Worm (Caenorhabditis elegans) whole organism, L2 larva: ENCODE results near the gene srx-46.
A peak's percentile ranks its signal among the peaks of the same experiment; 100 is the strongest.

Source experiments
- C34F6.9 ChIP-seq: fragments of 150-350 bp; optimal IDR thresholded peaks from 2 replicates; lab custom pipeline; 2014; ENCODE audit warnings: missing biosample characterization, missing genetic modification characterization
- F13H6.1 ChIP-seq: sonication (generic microtip); optimal IDR thresholded peaks from 2 replicates; lab custom pipeline; 2016; ENCODE audit warnings: missing genetic modification characterization, missing compliant biosample characterization
- R02D3.7 ChIP-seq: fragments of 150-350 bp; optimal IDR thresholded peaks from 2 replicates; lab custom pipeline; 2014; ENCODE audit warnings: missing biosample characterization, missing genetic modification characterization
- Y55F3AM.14 ChIP-seq: fragments of 200-800 bp; sonication (Bioruptor generic); optimal IDR thresholded peaks from 2 replicates; lab custom pipeline; 2018; ENCODE audit warnings: mild to moderate bottlenecking, missing genetic modification characterization, missing compliant biosample characterization
- ZK546.5 ChIP-seq: sonication (generic microtip); optimal IDR thresholded peaks from 2 replicates; lab custom pipeline; 2017; ENCODE audit warnings: missing biosample characterization, missing genetic modification characterization
- aly-2 ChIP-seq: fragments of 150-350 bp; optimal IDR thresholded peaks from 2 replicates; lab custom pipeline; 2014; ENCODE audit warnings: missing biosample characterization, missing genetic modification characterization
- blmp-1 ChIP-seq: sonication (generic microtip); optimal IDR thresholded peaks from 2 replicates; lab custom pipeline; 2017; ENCODE audit warnings: missing genetic modification characterization, mild to moderate bottlenecking, missing compliant biosample characterization, antibody characterized with exemption, moderate library complexity; ENCODE audit not compliant: insufficient read depth
- ceh-16 ChIP-seq: fragments of 150-350 bp; optimal IDR thresholded peaks from 2 replicates; lab custom pipeline; 2014; ENCODE audit warnings: missing biosample characterization, missing genetic modification characterization
- crh-2 ChIP-seq: sonication (generic microtip); optimal IDR thresholded peaks from 2 replicates; lab custom pipeline; 2017; ENCODE audit warnings: missing biosample characterization, missing genetic modification characterization
- egl-27 ChIP-seq: sonication (generic microtip); optimal IDR thresholded peaks from 3 replicates; lab custom pipeline; 2017; ENCODE audit warnings: missing biosample characterization, missing genetic modification reagents, missing genetic modification characterization
- elt-1 ChIP-seq: fragments of 150-350 bp; optimal IDR thresholded peaks from 2 replicates; lab custom pipeline; 2014; ENCODE audit warnings: missing biosample characterization, missing genetic modification characterization
- elt-3 ChIP-seq: sonication (generic microtip); optimal IDR thresholded peaks from 2 replicates; lab custom pipeline; 2017; ENCODE audit warnings: missing biosample characterization, missing genetic modification characterization
- fos-1 ChIP-seq: fragments of 150-350 bp; optimal IDR thresholded peaks from 2 replicates; lab custom pipeline; 2014; ENCODE audit warnings: missing biosample characterization, missing genetic modification characterization
- lin-11 ChIP-seq: fragments of 150-350 bp; sonication (generic microtip); optimal IDR thresholded peaks from 2 replicates; lab custom pipeline; 2014; ENCODE audit warnings: missing biosample characterization, missing genetic modification characterization, inconsistent platforms, mixed read lengths
- lin-13 ChIP-seq: fragments of 150-350 bp; optimal IDR thresholded peaks from 2 replicates; lab custom pipeline; 2014; ENCODE audit warnings: missing biosample characterization, missing genetic modification reagents, missing genetic modification characterization
- lsy-2 ChIP-seq, 2 experiments: fragments of 150-350 bp in 1 of 2; sonication (generic microtip) in 1 of 2; optimal IDR thresholded peaks; 2 replicates each; lab custom pipeline; 2014 to 2017; ENCODE audit warnings: missing biosample characterization in 2 of 2, missing genetic modification characterization in 2 of 2
- mab-5 ChIP-seq: fragments of 150-350 bp; optimal IDR thresholded peaks from 2 replicates; lab custom pipeline; 2014; ENCODE audit warnings: missing biosample characterization, missing genetic modification characterization
- nhr-11 ChIP-seq: fragments of 150-350 bp; optimal IDR thresholded peaks from 2 replicates; lab custom pipeline; 2014; ENCODE audit warnings: missing biosample characterization, missing genetic modification characterization
- nhr-12 ChIP-seq: fragments of 150-350 bp; optimal IDR thresholded peaks from 2 replicates; lab custom pipeline; 2014; ENCODE audit warnings: missing biosample characterization, missing genetic modification characterization
- nhr-129 ChIP-seq: fragments of 150-350 bp; optimal IDR thresholded peaks from 2 replicates; lab custom pipeline; 2014; ENCODE audit warnings: missing biosample characterization, missing genetic modification characterization
- nhr-21 ChIP-seq: fragments of 150-350 bp; optimal IDR thresholded peaks from 2 replicates; lab custom pipeline; 2014; ENCODE audit warnings: missing biosample characterization, missing genetic modification characterization
- nhr-23 ChIP-seq: fragments of 150-350 bp; optimal IDR thresholded peaks from 2 replicates; lab custom pipeline; 2014; ENCODE audit warnings: missing biosample characterization, missing genetic modification reagents, missing genetic modification characterization
- nhr-25 ChIP-seq: fragments of 150-350 bp; sonication (generic microtip); optimal IDR thresholded peaks from 3 replicates; lab custom pipeline; 2014; ENCODE audit warnings: missing biosample characterization, missing genetic modification characterization
- nhr-6 ChIP-seq: fragments of 150-350 bp; optimal IDR thresholded peaks from 2 replicates; lab custom pipeline; 2014; ENCODE audit warnings: missing biosample characterization, missing genetic modification characterization
- nhr-77 ChIP-seq: fragments of 150-350 bp; optimal IDR thresholded peaks from 2 replicates; lab custom pipeline; 2014; ENCODE audit warnings: missing biosample characterization, missing genetic modification characterization
- peb-1 ChIP-seq: fragments of 150-350 bp; optimal IDR thresholded peaks from 2 replicates; lab custom pipeline; 2014; ENCODE audit warnings: missing biosample characterization, missing genetic modification characterization
- sem-4 ChIP-seq: fragments of 150-350 bp; optimal IDR thresholded peaks from 2 replicates; lab custom pipeline; 2014; ENCODE audit warnings: missing biosample characterization, missing genetic modification reagents, missing genetic modification characterization
- sma-3 ChIP-seq: sonication (generic microtip); optimal IDR thresholded peaks from 2 replicates; lab custom pipeline; 2016; ENCODE audit warnings: missing genetic modification reagents, missing genetic modification characterization, missing compliant biosample characterization
- sma-9 ChIP-seq, 2 experiments: fragments of 150-350 bp in 1 of 2; sonication (generic microtip) in 1 of 2; optimal IDR thresholded peaks; 2 replicates each; lab custom pipeline; 2014 to 2016; ENCODE audit warnings: missing genetic modification characterization in 2 of 2, mild to moderate bottlenecking in 1 of 2, missing biosample characterization in 1 of 2, missing compliant biosample characterization in 1 of 2, missing genetic modification reagents in 1 of 2, moderate library complexity in 1 of 2
- snpc-4 ChIP-seq: fragments of 150-350 bp; optimal IDR thresholded peaks from 2 replicates; lab custom pipeline; 2014; ENCODE audit warnings: missing biosample characterization, missing genetic modification characterization
- unc-39 ChIP-seq: fragments of 150-350 bp; optimal IDR thresholded peaks from 2 replicates; lab custom pipeline; 2014; ENCODE audit warnings: missing biosample characterization, missing genetic modification characterization
- unc-55 ChIP-seq: fragments of 150-350 bp; sonication (generic microtip); optimal IDR thresholded peaks from 3 replicates; lab custom pipeline; 2014; ENCODE audit warnings: missing biosample characterization, missing genetic modification reagents, missing genetic modification characterization
- unc-62 ChIP-seq: fragments of 150-350 bp; optimal IDR thresholded peaks from 2 replicates; lab custom pipeline; 2014; ENCODE audit warnings: missing biosample characterization, missing genetic modification reagents, missing genetic modification characterization
- zag-1 ChIP-seq: fragments of 150-350 bp; optimal IDR thresholded peaks from 2 replicates; lab custom pipeline; 2014; ENCODE audit warnings: missing biosample characterization, missing genetic modification characterization
- ztf-1 ChIP-seq: fragments of 200-800 bp; sonication (Bioruptor generic); conservative IDR thresholded peaks from 2 replicates; pipeline ENCODE4 v1.3.6; 2022; ENCODE audit warnings: missing genetic modification characterization, missing compliant biosample characterization
- ztf-4 ChIP-seq: fragments of 150-350 bp; optimal IDR thresholded peaks from 2 replicates; lab custom pipeline; 2014; ENCODE audit warnings: missing biosample characterization, missing genetic modification characterization

The srx-46 gene

DNA sequence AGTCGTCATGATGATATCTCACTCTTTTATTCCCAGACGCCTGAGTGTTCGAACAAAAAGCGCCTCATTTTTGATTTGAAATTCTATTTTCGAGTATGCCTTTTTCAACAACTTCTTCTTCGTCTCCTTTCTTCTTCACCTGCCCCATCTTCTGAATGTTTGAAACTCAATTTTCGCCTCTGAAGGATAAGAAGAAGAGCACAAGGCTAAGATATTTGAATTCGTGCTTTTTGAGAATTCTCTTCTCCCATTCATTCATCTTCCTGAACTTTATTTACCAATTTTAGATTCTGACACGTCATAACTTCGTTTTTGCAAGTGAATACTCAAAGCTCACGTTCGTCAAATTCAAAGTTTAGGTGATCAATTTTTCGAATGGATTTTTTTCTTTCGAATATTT is 36.1 kb upstream of the srx-46 start:
- TF ChIP-seq F13H6.1 (no peak), nhr-129 (tag; lab: Kevin White, UChicago) (no peak), nhr-12 (no peak), nhr-11 (tag; lab: Kevin White, UChicago) (no peak), lin-11 (tag; lab: Kevin White, UChicago) (no peak), nhr-21 (tag; lab: Kevin White, UChicago) (no peak)

DNA sequence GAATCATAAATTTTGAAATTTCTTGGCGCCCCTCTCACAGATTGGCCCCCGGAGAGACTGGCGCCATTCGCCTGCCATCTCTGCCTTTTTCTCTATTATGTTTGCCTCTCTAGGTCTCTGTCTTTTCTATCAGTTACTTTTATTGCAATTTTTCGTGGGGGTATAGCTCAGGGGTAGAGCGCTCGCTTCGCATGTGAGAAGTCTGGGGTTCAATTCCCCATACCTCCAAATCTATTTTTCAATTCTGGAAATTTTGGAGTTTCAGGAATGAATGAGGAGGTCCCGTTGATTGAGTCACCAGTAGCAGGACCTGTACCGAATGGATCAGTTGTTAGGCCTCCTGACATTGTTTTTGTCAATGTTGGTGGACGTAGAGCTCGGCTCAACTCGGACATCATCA is 35.0 kb upstream of the srx-46 start, which contains the start of gene kvs-3:
Gene kvs-3, plus strand, starts transcription at position 266 of the 400 bp plus-strand sequence.
- TF ChIP-seq Y55F3AM.14 (GFP tag; lab: Kevin White, UChicago) (peak; percentile 8), unc-62 (no peak), egl-27 (tag; lab: Kevin White, UChicago) (peak; percentile 57), nhr-25 (tag; lab: Kevin White, UChicago) (no peak), unc-55 (peak; percentile 22), fos-1 (tag; lab: Kevin White, UChicago) (peak; percentile 46), F13H6.1 (peak; percentile 33), blmp-1 (no peak), mab-5 (tag; lab: Kevin White, UChicago) (peak; percentile 36), sma-9 (GFP tag; optimal IDR thresholded peaks at IDR 0.05; lab: Kevin White, UChicago) (peak; percentile 84), sma-9 (tag; optimal IDR thresholded peaks at IDR 0.05; lab: Kevin White, UChicago) (no peak), C34F6.9 (peak; percentile 12), crh-2 (tag; lab: Kevin White, UChicago) (peak; percentile 72), nhr-21 (tag; lab: Kevin White, UChicago) (peak; percentile 15), lsy-2 (tag; optimal IDR thresholded peaks at IDR 0.05; lab: Kevin White, UChicago) (peak in 1 of 2 experiments; percentile 36), lin-13 (peak; percentile 45), nhr-129 (tag; lab: Kevin White, UChicago) (peak; percentile 55), sma-3 (peak; percentile 47), elt-3 (no peak)

DNA sequence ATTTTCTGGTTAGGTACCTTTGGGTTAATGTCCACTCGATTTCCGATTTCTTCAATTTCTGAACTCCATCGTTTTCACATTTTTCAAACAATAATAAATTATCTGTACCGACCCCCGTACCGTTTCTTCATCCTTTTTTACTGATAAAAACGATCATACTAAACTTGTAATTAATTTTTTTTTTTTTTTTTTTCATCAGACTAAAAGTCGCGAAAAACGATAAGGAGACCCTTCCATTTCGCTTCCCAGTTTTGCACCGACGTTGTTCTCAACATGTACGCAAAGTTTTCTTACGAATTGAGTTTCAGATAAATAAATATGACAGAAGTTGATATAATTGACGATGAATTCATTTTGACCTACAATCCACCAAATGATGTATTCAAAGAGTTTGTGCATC is 31.9 kb upstream of the srx-46 start, which contains the start of gene F44A2.7:
Gene F44A2.7, plus strand, starts transcription at position 301 of the 400 bp plus-strand sequence.
- TF ChIP-seq fos-1 (tag; lab: Kevin White, UChicago) (no peak), elt-1 (tag; lab: Kevin White, UChicago) (no peak), unc-39 (no peak), nhr-11 (tag; lab: Kevin White, UChicago) (no peak), R02D3.7 (tag; lab: Kevin White, UChicago) (no peak)

DNA sequence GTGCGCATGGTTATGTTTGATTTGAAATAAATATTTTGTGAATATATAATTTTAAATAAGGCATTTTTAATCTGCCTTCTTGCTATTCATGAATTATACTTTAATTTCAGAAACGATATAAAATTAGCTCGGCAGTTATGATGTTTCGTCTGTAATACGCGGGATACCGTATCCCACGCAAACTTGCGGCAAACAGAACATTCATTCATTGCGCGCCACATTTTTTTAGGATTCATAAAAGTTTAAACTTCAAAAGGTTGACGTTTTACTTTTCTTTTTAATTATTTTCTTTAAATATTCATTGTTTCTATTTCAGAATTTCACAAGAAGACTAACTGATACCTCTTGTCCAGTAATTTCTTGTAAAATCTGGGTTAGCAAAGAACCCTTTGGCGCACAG is 30.2 kb upstream of the srx-46 start, which contains the start of gene tag-153:
Gene tag-153, plus strand, starts transcription at position 200 of the 400 bp plus-strand sequence.
- TF ChIP-seq lin-11 (tag; lab: Kevin White, UChicago) (no peak), peb-1 (tag; lab: Kevin White, UChicago) (no peak), nhr-21 (tag; lab: Kevin White, UChicago) (no peak), ztf-1 (no peak), nhr-77 (tag; lab: Kevin White, UChicago) (no peak), Y55F3AM.14 (GFP tag; lab: Kevin White, UChicago) (no peak), ceh-16 (no peak), snpc-4 (tag; lab: Kevin White, UChicago) (no peak), nhr-23 (tag; lab: Kevin White, UChicago) (no peak), zag-1 (tag; lab: Kevin White, UChicago) (no peak), sem-4 (no peak), nhr-129 (tag; lab: Kevin White, UChicago) (no peak), ZK546.5 (tag; lab: Kevin White, UChicago) (no peak), aly-2 (tag; lab: Kevin White, UChicago) (no peak), ztf-4 (tag; lab: Kevin White, UChicago) (no peak), elt-1 (tag; lab: Kevin White, UChicago) (no peak), nhr-6 (tag; lab: Kevin White, UChicago) (no peak)
